Fruit fly (Drosophila melanogaster) ovary, adult (tissue): Measurements from ENCODE around the gene CG13606.
A peak's percentile ranks its signal among the peaks of the same experiment; 100 is the strongest.

Experiments used
- CG17801 ChIP-seq: fragments of 200-800 bp; optimal IDR thresholded peaks from 2 replicates; lab custom pipeline; 2019; ENCODE audit warnings: missing biosample characterization, mild to moderate bottlenecking, missing genetic modification characterization, moderate library complexity; ENCODE audit not compliant: partially characterized antibody

The CG13606 gene

dm6 chr3R:24206341-24207114 is 34.1 kb downstream of the CG13606 start:
- no peak for TF ChIP-seq CG17801 (GFP tag; lab: Kevin White, UChicago)

- TF ChIP-seq CG17801 (GFP tag; lab: Kevin White, UChicago): no peak
Observed at dm6 chr3R:24213644-24214043, 41.2 kb downstream of the CG13606 start.

dm6 chr3R:24216017-24216416 is 43.6 kb downstream of the CG13606 start:
- no peak for TF ChIP-seq CG17801 (GFP tag; lab: Kevin White, UChicago)

- no peak for TF ChIP-seq CG17801 (GFP tag; lab: Kevin White, UChicago)
Observed at dm6 chr3R:24218565-24218964, 46.1 kb downstream of the CG13606 start, which contains the start of gene CG17786. CG17786 (minus strand) TSS chr3R:24218718.

- no peak for TF ChIP-seq CG17801 (GFP tag; lab: Kevin White, UChicago)
Observed at dm6 chr3R:24219093-24219492, 46.7 kb downstream of the CG13606 start.

- TF ChIP-seq CG17801 (GFP tag; lab: Kevin White, UChicago): no peak
Observed at dm6 chr3R:24220845-24221244, 48.4 kb downstream of the CG13606 start, which contains the start of gene cav. cav (plus strand) TSS chr3R:24221103.

- TF ChIP-seq CG17801 (GFP tag; lab: Kevin White, UChicago): peak; percentile 46
Observed at dm6 chr3R:24221334-24222302, 49.2 kb downstream of the CG13606 start, which contains the start of gene twin. twin (minus strand) TSS chr3R:24221965.

- TF ChIP-seq CG17801 (GFP tag; lab: Kevin White, UChicago): peak; percentile 33
Observed at dm6 chr3R:24226744-24227143, 54.3 kb downstream of the CG13606 start, which contains the start of the genes Spps and CG13609. Spps (minus strand) TSS chr3R:24226934. CG13609 (plus strand) TSS chr3R:24227023.

dm6 chr3R:24228675-24229074 is 56.2 kb downstream of the CG13606 start, which contains the start of gene Acp95EF:
Acp95EF (plus strand) TSS chr3R:24228975.
- no peak for TF ChIP-seq CG17801 (GFP tag; lab: Kevin White, UChicago)

- no peak for TF ChIP-seq CG17801 (GFP tag; lab: Kevin White, UChicago)
Observed at dm6 chr3R:24229870-24230422, 57.5 kb downstream of the CG13606 start, which contains the start of gene Spase22-23. Spase22-23 (minus strand) TSS chr3R:24230035.

dm6 chr3R:24230423-24231205 is 58.2 kb downstream of the CG13606 start, which contains the start of gene mask:
mask (plus strand) TSS chr3R:24230562.
- TF ChIP-seq CG17801 (GFP tag; lab: Kevin White, UChicago): peak; percentile 65

- TF ChIP-seq CG17801 (GFP tag; lab: Kevin White, UChicago): no peak
Observed at dm6 chr3R:24231206-24231502, 58.7 kb downstream of the CG13606 start.

dm6 chr3R:24231914-24232313 is 59.5 kb downstream of the CG13606 start:
- no peak for TF ChIP-seq CG17801 (GFP tag; lab: Kevin White, UChicago)
